Fruit fly (Drosophila melanogaster) whole organism, prepupa: Measurements from ENCODE around the gene CG31715.
A peak's percentile ranks its signal among the peaks of the same experiment; 100 is the strongest.

ENCODE experiments used
- CG10631 ChIP-seq: fragments of 200-800 bp; sonication (Bioruptor generic); optimal IDR thresholded peaks from 2 replicates; lab custom pipeline; 2016; ENCODE audit warnings: missing biosample characterization, missing genetic modification characterization
- CG11762 ChIP-seq: fragments of 200-800 bp; sonication (Bioruptor generic); optimal IDR thresholded peaks from 3 replicates; lab custom pipeline; 2016; ENCODE audit warnings: missing biosample characterization, missing genetic modification characterization; ENCODE audit not compliant: insufficient read depth
- CG8632 ChIP-seq: fragments of 200-800 bp; sonication (Bioruptor generic); optimal IDR thresholded peaks from 3 replicates; lab custom pipeline; 2016; ENCODE audit warnings: missing biosample characterization, missing genetic modification characterization
- Eip75B ChIP-seq: fragments of 200-800 bp; sonication (Bioruptor generic); optimal IDR thresholded peaks from 3 replicates; lab custom pipeline; 2016; ENCODE audit warnings: missing biosample characterization, missing genetic modification characterization
- Sox14 ChIP-seq: fragments of 200-800 bp; sonication (Bioruptor generic); optimal IDR thresholded peaks from 3 replicates; lab custom pipeline; 2016; ENCODE audit warnings: missing biosample characterization, missing genetic modification characterization
- achi ChIP-seq: fragments of 200-800 bp; sonication (Bioruptor generic); optimal IDR thresholded peaks from 3 replicates; lab custom pipeline; 2016; ENCODE audit warnings: missing biosample characterization, missing genetic modification characterization
- fkh ChIP-seq: fragments of 200-800 bp; sonication (Bioruptor generic); optimal IDR thresholded peaks from 3 replicates; lab custom pipeline; 2017; ENCODE audit warnings: missing biosample characterization, mild to moderate bottlenecking, missing genetic modification characterization, moderate library complexity
- salr ChIP-seq, 2 experiments: fragments of 200-800 bp; sonication (Bioruptor generic); optimal IDR thresholded peaks; 3 replicates each; lab custom pipeline; 2016 to 2018; ENCODE audit warnings: missing biosample characterization in 2 of 2, missing genetic modification characterization in 2 of 2, mild to moderate bottlenecking in 1 of 2
- vri ChIP-seq: fragments of 200-800 bp; sonication (Bioruptor generic); optimal IDR thresholded peaks from 3 replicates; lab custom pipeline; 2016; ENCODE audit warnings: missing biosample characterization, mild to moderate bottlenecking, missing genetic modification characterization

dm6 chr2L:10298306-10298705 lies 43.1 kb upstream of the CG31715 start:
- no peak for TF ChIP-seq CG10631 (GFP tag; lab: Kevin White, UChicago)
- no peak for TF ChIP-seq Sox14 (GFP tag; lab: Kevin White, UChicago)
- no peak for TF ChIP-seq Eip75B (GFP tag; lab: Kevin White, UChicago)
- TF ChIP-seq salr (GFP tag; optimal IDR thresholded peaks at IDR 0.05; lab: Kevin White, UChicago): no peak
- no peak for TF ChIP-seq vri (GFP tag; lab: Kevin White, UChicago)
- no peak for TF ChIP-seq CG8632 (GFP tag; lab: Kevin White, UChicago)
- no peak for TF ChIP-seq achi (GFP tag; lab: Kevin White, UChicago)
- peak; percentile 91 for TF ChIP-seq fkh (GFP tag; lab: Kevin White, UChicago)
- TF ChIP-seq CG11762 (GFP tag; lab: Kevin White, UChicago): no peak
